Worm (Caenorhabditis elegans) whole organism, L2 larva: ENCODE results near the gene isp-1.

Experiments
- C34F6.9 ChIP-seq: fragments of 150-350 bp; optimal IDR thresholded peaks from 2 replicates; lab custom pipeline; 2014; ENCODE audit warnings: missing biosample characterization, missing genetic modification characterization
- F13H6.1 ChIP-seq: sonication (generic microtip); optimal IDR thresholded peaks from 2 replicates; lab custom pipeline; 2016; ENCODE audit warnings: missing genetic modification characterization, missing compliant biosample characterization
- Y55F3AM.14 ChIP-seq: fragments of 200-800 bp; sonication (Bioruptor generic); optimal IDR thresholded peaks from 2 replicates; lab custom pipeline; 2018; ENCODE audit warnings: mild to moderate bottlenecking, missing genetic modification characterization, missing compliant biosample characterization
- ZK546.5 ChIP-seq: sonication (generic microtip); optimal IDR thresholded peaks from 2 replicates; lab custom pipeline; 2017; ENCODE audit warnings: missing biosample characterization, missing genetic modification characterization
- alr-1 ChIP-seq: fragments of 150-350 bp; optimal IDR thresholded peaks from 2 replicates; lab custom pipeline; 2014; ENCODE audit warnings: missing biosample characterization, missing genetic modification characterization
- aly-2 ChIP-seq: fragments of 150-350 bp; optimal IDR thresholded peaks from 2 replicates; lab custom pipeline; 2014; ENCODE audit warnings: missing biosample characterization, missing genetic modification characterization
- ama-1 ChIP-seq: fragments of 150-350 bp; optimal IDR thresholded peaks from 2 replicates; lab custom pipeline; 2018; ENCODE audit warnings: inconsistent platforms
- ceh-16 ChIP-seq: fragments of 150-350 bp; optimal IDR thresholded peaks from 2 replicates; lab custom pipeline; 2014; ENCODE audit warnings: missing biosample characterization, missing genetic modification characterization
- ceh-82 ChIP-seq: fragments of 150-350 bp; optimal IDR thresholded peaks from 2 replicates; lab custom pipeline; 2014; ENCODE audit warnings: missing biosample characterization, missing genetic modification characterization
- crh-2 ChIP-seq: sonication (generic microtip); optimal IDR thresholded peaks from 2 replicates; lab custom pipeline; 2017; ENCODE audit warnings: missing biosample characterization, missing genetic modification characterization
- dmd-4 ChIP-seq: sonication (generic microtip); optimal IDR thresholded peaks from 2 replicates; lab custom pipeline; 2017; ENCODE audit warnings: missing biosample characterization, missing genetic modification characterization
- egl-27 ChIP-seq: sonication (generic microtip); optimal IDR thresholded peaks from 3 replicates; lab custom pipeline; 2017; ENCODE audit warnings: missing biosample characterization, missing genetic modification reagents, missing genetic modification characterization
- elt-3 ChIP-seq: sonication (generic microtip); optimal IDR thresholded peaks from 2 replicates; lab custom pipeline; 2017; ENCODE audit warnings: missing biosample characterization, missing genetic modification characterization
- fos-1 ChIP-seq: fragments of 150-350 bp; optimal IDR thresholded peaks from 2 replicates; lab custom pipeline; 2014; ENCODE audit warnings: missing biosample characterization, missing genetic modification characterization
- gmeb-1 ChIP-seq: fragments of 150-350 bp; optimal IDR thresholded peaks from 2 replicates; lab custom pipeline; 2014; ENCODE audit warnings: missing biosample characterization, missing genetic modification characterization
- lin-11 ChIP-seq: fragments of 150-350 bp; sonication (generic microtip); optimal IDR thresholded peaks from 2 replicates; lab custom pipeline; 2014; ENCODE audit warnings: missing biosample characterization, missing genetic modification characterization, inconsistent platforms, mixed read lengths
- lin-39 ChIP-seq: fragments of 150-350 bp; optimal IDR thresholded peaks from 2 replicates; lab custom pipeline; 2014; ENCODE audit warnings: missing biosample characterization, missing genetic modification reagents, missing genetic modification characterization
- mab-5 ChIP-seq: fragments of 150-350 bp; optimal IDR thresholded peaks from 2 replicates; lab custom pipeline; 2014; ENCODE audit warnings: missing biosample characterization, missing genetic modification characterization
- nhr-11 ChIP-seq: fragments of 150-350 bp; optimal IDR thresholded peaks from 2 replicates; lab custom pipeline; 2014; ENCODE audit warnings: missing biosample characterization, missing genetic modification characterization
- nhr-12 ChIP-seq: fragments of 150-350 bp; optimal IDR thresholded peaks from 2 replicates; lab custom pipeline; 2014; ENCODE audit warnings: missing biosample characterization, missing genetic modification characterization
- nhr-129 ChIP-seq: fragments of 150-350 bp; optimal IDR thresholded peaks from 2 replicates; lab custom pipeline; 2014; ENCODE audit warnings: missing biosample characterization, missing genetic modification characterization
- nhr-21 ChIP-seq: fragments of 150-350 bp; optimal IDR thresholded peaks from 2 replicates; lab custom pipeline; 2014; ENCODE audit warnings: missing biosample characterization, missing genetic modification characterization
- nhr-23 ChIP-seq: fragments of 150-350 bp; optimal IDR thresholded peaks from 2 replicates; lab custom pipeline; 2014; ENCODE audit warnings: missing biosample characterization, missing genetic modification reagents, missing genetic modification characterization
- nhr-237 ChIP-seq: fragments of 150-350 bp; optimal IDR thresholded peaks from 2 replicates; lab custom pipeline; 2014; ENCODE audit warnings: missing biosample characterization, missing genetic modification characterization
- nhr-6 ChIP-seq: fragments of 150-350 bp; optimal IDR thresholded peaks from 2 replicates; lab custom pipeline; 2014; ENCODE audit warnings: missing biosample characterization, missing genetic modification characterization
- nhr-77 ChIP-seq: fragments of 150-350 bp; optimal IDR thresholded peaks from 2 replicates; lab custom pipeline; 2014; ENCODE audit warnings: missing biosample characterization, missing genetic modification characterization
- sem-4 ChIP-seq: fragments of 150-350 bp; optimal IDR thresholded peaks from 2 replicates; lab custom pipeline; 2014; ENCODE audit warnings: missing biosample characterization, missing genetic modification reagents, missing genetic modification characterization
- skn-1 ChIP-seq: sonication (generic microtip); optimal IDR thresholded peaks from 2 replicates; lab custom pipeline; 2017; ENCODE audit warnings: missing biosample characterization, missing genetic modification characterization
- sma-3 ChIP-seq: sonication (generic microtip); optimal IDR thresholded peaks from 2 replicates; lab custom pipeline; 2016; ENCODE audit warnings: missing genetic modification reagents, missing genetic modification characterization, missing compliant biosample characterization
- sma-9 ChIP-seq, 2 experiments: fragments of 150-350 bp in 1 of 2; sonication (generic microtip) in 1 of 2; optimal IDR thresholded peaks; 2 replicates each; lab custom pipeline; 2014 to 2016; ENCODE audit warnings: missing genetic modification characterization in 2 of 2, mild to moderate bottlenecking in 1 of 2, missing biosample characterization in 1 of 2, missing compliant biosample characterization in 1 of 2, missing genetic modification reagents in 1 of 2, moderate library complexity in 1 of 2
- snpc-4 ChIP-seq: fragments of 150-350 bp; optimal IDR thresholded peaks from 2 replicates; lab custom pipeline; 2014; ENCODE audit warnings: missing biosample characterization, missing genetic modification characterization
- unc-55 ChIP-seq: fragments of 150-350 bp; sonication (generic microtip); optimal IDR thresholded peaks from 3 replicates; lab custom pipeline; 2014; ENCODE audit warnings: missing biosample characterization, missing genetic modification reagents, missing genetic modification characterization
- unc-62 ChIP-seq: fragments of 150-350 bp; optimal IDR thresholded peaks from 2 replicates; lab custom pipeline; 2014; ENCODE audit warnings: missing biosample characterization, missing genetic modification reagents, missing genetic modification characterization
- ztf-1 ChIP-seq: fragments of 200-800 bp; sonication (Bioruptor generic); conservative IDR thresholded peaks from 2 replicates; pipeline ENCODE4 v1.3.6; 2022; ENCODE audit warnings: missing genetic modification characterization, missing compliant biosample characterization
- ztf-4 ChIP-seq: fragments of 150-350 bp; optimal IDR thresholded peaks from 2 replicates; lab custom pipeline; 2014; ENCODE audit warnings: missing biosample characterization, missing genetic modification characterization

Gene isp-1

ce11 chrIV:8169674-8170073 is 33.8 kb upstream of the isp-1 start, which contains the start of gene C07G1.15:
Gene C07G1.15, plus strand, starts transcription at chrIV:8169974.
- TF ChIP-seq elt-3 (tag; lab: Kevin White, UChicago) (no peak), dmd-4 (tag; lab: Kevin White, UChicago) (no peak), nhr-237 (tag; lab: Kevin White, UChicago) (no peak), ceh-82 (no peak)
- TF ChIP-seq, all 48 proteins: peak for 0

ce11 chrIV:8168660-8169059 is 32.8 kb upstream of the isp-1 start, which contains the start of gene clec-52:
Gene clec-52, minus strand, starts transcription at chrIV:8168760.
- TF ChIP-seq nhr-23 (tag; lab: Kevin White, UChicago) = no peak
- no peak for TF ChIP-seq lin-39
- TF ChIP-seq nhr-11 = no peak
- TF ChIP-seq mab-5 (tag; lab: Kevin White, UChicago) = no peak
- no peak for TF ChIP-seq unc-62 (GFP tag; lab: Kevin White, UChicago)
- no peak for TF ChIP-seq ztf-1
- no peak for TF ChIP-seq F13H6.1 (tag; lab: Kevin White, UChicago)

- TF ChIP-seq elt-3 (tag; lab: Kevin White, UChicago) (no peak), lin-11 (tag; lab: Kevin White, UChicago) (no peak), ceh-16 (no peak), nhr-21 (no peak), crh-2 (no peak), ama-1 (lab: Kevin White, UChicago) (no peak), ztf-4 (tag; lab: Kevin White, UChicago) (no peak), nhr-11 (no peak), ZK546.5 (tag; lab: Kevin White, UChicago) (no peak), nhr-129 (tag; lab: Kevin White, UChicago) (no peak), nhr-77 (tag; lab: Kevin White, UChicago) (no peak), nhr-6 (tag; lab: Kevin White, UChicago) (no peak), ztf-1 (no peak), unc-62 (GFP tag; lab: Kevin White, UChicago) (no peak)
Observed at ce11 chrIV:8165950-8166349, 30.1 kb upstream of the isp-1 start, which contains the start of gene B0218.7. Gene B0218.7, minus strand, starts transcription at chrIV:8166050.

ce11 chrIV:8164515-8164914 is 28.7 kb upstream of the isp-1 start:
- TF ChIP-seq aly-2 = no peak
- no peak for TF ChIP-seq elt-3 (tag; lab: Kevin White, UChicago)
- TF ChIP-seq alr-1 (tag; lab: Kevin White, UChicago) = no peak
- no peak for TF ChIP-seq snpc-4
- TF ChIP-seq ama-1 (lab: Kevin White, UChicago) = no peak

ce11 chrIV:8163687-8164086 is 27.8 kb upstream of the isp-1 start, which contains the start of gene clec-51:
Gene clec-51, minus strand, starts transcription at chrIV:8163800.
- no peak for TF ChIP-seq nhr-77 (tag; lab: Kevin White, UChicago)
- TF ChIP-seq fos-1 (tag; lab: Kevin White, UChicago) = peak; percentile 63
- TF ChIP-seq snpc-4 = no peak
- peak; percentile 2 for TF ChIP-seq skn-1 (tag; lab: Kevin White, UChicago)
- no peak for TF ChIP-seq ZK546.5 (tag; lab: Kevin White, UChicago)
- TF ChIP-seq nhr-23 (tag; lab: Kevin White, UChicago) = no peak
- TF ChIP-seq nhr-21 = no peak
- no peak for TF ChIP-seq C34F6.9
- TF ChIP-seq nhr-11 = no peak
- no peak for TF ChIP-seq nhr-129 (tag; lab: Kevin White, UChicago)
- no peak for TF ChIP-seq sma-3 (GFP tag; lab: Kevin White, UChicago)
- no peak for TF ChIP-seq egl-27
- TF ChIP-seq unc-62 (GFP tag; lab: Kevin White, UChicago) = no peak
- no peak for TF ChIP-seq ceh-82
- TF ChIP-seq ama-1 (lab: Kevin White, UChicago) = no peak
- TF ChIP-seq gmeb-1 (tag; lab: Kevin White, UChicago) = no peak
- TF ChIP-seq sem-4 (tag; lab: Kevin White, UChicago) = no peak
- no peak for TF ChIP-seq elt-3 (tag; lab: Kevin White, UChicago)
- TF ChIP-seq nhr-12 (tag; lab: Kevin White, UChicago) = no peak
- TF ChIP-seq Y55F3AM.14 (GFP tag; lab: Kevin White, UChicago) = no peak
- peak; percentile 26 for TF ChIP-seq sma-9 (GFP tag; optimal IDR thresholded peaks at IDR 0.05; lab: Kevin White, UChicago)
- TF ChIP-seq sma-9 (tag; optimal IDR thresholded peaks at IDR 0.05; lab: Kevin White, UChicago) = no peak
- no peak for TF ChIP-seq unc-55
- TF ChIP-seq nhr-237 (tag; lab: Kevin White, UChicago) = no peak
- no peak for TF ChIP-seq lin-11 (tag; lab: Kevin White, UChicago)
- TF ChIP-seq, all 48 proteins: peak for 3
